Worm (Caenorhabditis elegans) whole organism, L4 larva: ENCODE results near the gene flp-3.

Source experiments
- F26F4.8 ChIP-seq: fragments of 200-800 bp; sonication (Bioruptor generic); conservative IDR thresholded peaks from 2 replicates; pipeline ENCODE4 v1.3.6; 2022; ENCODE audit warnings: missing genetic modification characterization, missing compliant biosample characterization
- F37D6.2 ChIP-seq: sonication (generic microtip); optimal IDR thresholded peaks from 2 replicates; lab custom pipeline; 2016; ENCODE audit warnings: mild to moderate bottlenecking, missing genetic modification characterization, missing compliant biosample characterization
- F44E2.7 ChIP-seq: fragments of 200-800 bp; sonication (Bioruptor generic); IDR thresholded peaks from 2 replicates; pipeline ENCODE4 v2.1.2; 2022; ENCODE audit warnings: missing genetic modification characterization, missing compliant biosample characterization
- T20F7.1 ChIP-seq: fragments of 200-800 bp; sonication (Bioruptor generic); optimal IDR thresholded peaks from 2 replicates; lab custom pipeline; 2018; ENCODE audit warnings: mild to moderate bottlenecking, missing genetic modification characterization, missing compliant biosample characterization
- Y5F2A.4 ChIP-seq: fragments of 200-800 bp; sonication (Bioruptor generic); optimal IDR thresholded peaks from 2 replicates; lab custom pipeline; 2018; ENCODE audit warnings: mild to moderate bottlenecking, missing genetic modification characterization, missing compliant biosample characterization
- Y75B8A.6 ChIP-seq: fragments of 200-800 bp; sonication (Bioruptor generic); IDR thresholded peaks from 2 replicates; pipeline ENCODE4 v1.3.6; 2022; ENCODE audit warnings: missing genetic modification reagents, missing genetic modification characterization, missing compliant biosample characterization
- aly-2 ChIP-seq: sonication (generic microtip); optimal IDR thresholded peaks from 2 replicates; lab custom pipeline; 2018; ENCODE audit warnings: missing biosample characterization, missing genetic modification characterization
- ama-1 ChIP-seq: fragments of 150-350 bp; optimal IDR thresholded peaks from 2 replicates; lab custom pipeline; 2014; ENCODE audit warnings: inconsistent platforms, mixed read lengths
- arid-1 ChIP-seq: fragments of 200-800 bp; sonication (Bioruptor generic); conservative IDR thresholded peaks from 2 replicates; pipeline ENCODE4 v1.3.6; 2022; ENCODE audit warnings: missing genetic modification reagents, missing genetic modification characterization, missing compliant biosample characterization
- ceh-28 ChIP-seq: fragments of 150-350 bp; optimal IDR thresholded peaks from 2 replicates; lab custom pipeline; 2014; ENCODE audit warnings: missing biosample characterization, missing genetic modification reagents, missing genetic modification characterization
- ceh-32 ChIP-seq: sonication (generic microtip); optimal IDR thresholded peaks from 2 replicates; lab custom pipeline; 2016; ENCODE audit warnings: mild to moderate bottlenecking, missing genetic modification characterization, missing compliant biosample characterization; ENCODE audit not compliant: poor library complexity
- ceh-44 ChIP-seq: fragments of 200-800 bp; sonication (Bioruptor generic); IDR thresholded peaks from 2 replicates; pipeline ENCODE4 v1.3.6; 2022; ENCODE audit warnings: missing genetic modification reagents, missing genetic modification characterization, missing compliant biosample characterization
- daf-16 ChIP-seq, 3 experiments: sonication (generic microtip); optimal IDR thresholded peaks; 2 replicates each; lab custom pipeline; 2016 to 2017; ENCODE audit warnings: missing genetic modification characterization in 3 of 3, missing genetic modification reagents in 3 of 3, mild to moderate bottlenecking in 2 of 3, missing compliant biosample characterization in 2 of 3, missing biosample characterization in 1 of 3, moderate library complexity in 1 of 3
- dpl-1 ChIP-seq: fragments of 150-350 bp; optimal IDR thresholded peaks from 2 replicates; lab custom pipeline; 2014; ENCODE audit warnings: missing biosample characterization, missing genetic modification reagents, missing genetic modification characterization
- duxl-1 ChIP-seq: sonication (generic microtip); optimal IDR thresholded peaks from 2 replicates; lab custom pipeline; 2016; ENCODE audit warnings: mild to moderate bottlenecking, missing genetic modification characterization, moderate library complexity, missing compliant biosample characterization; ENCODE audit not compliant: poor library complexity
- dve-1 ChIP-seq: sonication (generic microtip); optimal IDR thresholded peaks from 2 replicates; lab custom pipeline; 2017; ENCODE audit warnings: antibody characterized with exemption, mild to moderate bottlenecking, missing genetic modification characterization, missing compliant biosample characterization; ENCODE audit not compliant: insufficient read depth
- hif-1 ChIP-seq, 2 experiments: sonication (generic microtip); optimal IDR thresholded peaks; 2 replicates each; lab custom pipeline; 2016 to 2017; ENCODE audit warnings: missing compliant biosample characterization in 2 of 2, missing genetic modification characterization in 2 of 2, missing genetic modification reagents in 2 of 2, missing genotype in 2 of 2, mild to moderate bottlenecking in 1 of 2
- hlh-30 ChIP-seq: sonication (generic microtip); optimal IDR thresholded peaks from 2 replicates; lab custom pipeline; 2017; ENCODE audit warnings: antibody characterized with exemption, mild to moderate bottlenecking, missing genetic modification characterization, missing compliant biosample characterization; ENCODE audit not compliant: insufficient read depth
- hmg-1.1 ChIP-seq: fragments of 200-800 bp; sonication (Bioruptor generic); IDR thresholded peaks from 2 replicates; pipeline ENCODE4 v1.3.6; 2022; ENCODE audit warnings: missing genetic modification reagents, missing genetic modification characterization, missing compliant biosample characterization
- lin-38 ChIP-seq: fragments of 200-800 bp; sonication (Bioruptor generic); IDR thresholded peaks from 2 replicates; pipeline ENCODE4 v1.3.6; 2022; ENCODE audit warnings: missing genetic modification reagents, missing genetic modification characterization, missing compliant biosample characterization
- madf-9 ChIP-seq: fragments of 200-800 bp; sonication (Bioruptor generic); conservative IDR thresholded peaks from 2 replicates; pipeline ENCODE4 v1.3.6; 2022; ENCODE audit warnings: missing genetic modification reagents, missing genetic modification characterization, missing compliant biosample characterization
- mdl-1 ChIP-seq, 2 experiments: fragments of 150-350 bp in 1 of 2; sonication (generic microtip) in 1 of 2; optimal IDR thresholded peaks; 2 replicates each; lab custom pipeline; 2014 to 2017; ENCODE audit warnings: missing biosample characterization in 2 of 2, missing genetic modification characterization in 2 of 2
- mes-2 ChIP-seq: sonication (generic microtip); optimal IDR thresholded peaks from 2 replicates; lab custom pipeline; 2016; ENCODE audit warnings: missing genotype, mild to moderate bottlenecking, missing genetic modification characterization, missing compliant biosample characterization; ENCODE audit not compliant: poor library complexity, severe bottlenecking
- mxl-2 ChIP-seq: fragments of 200-800 bp; sonication (Bioruptor generic); conservative IDR thresholded peaks from 2 replicates; pipeline ENCODE4 v1.3.6; 2022; ENCODE audit warnings: missing genetic modification reagents, missing genetic modification characterization, missing compliant biosample characterization
- nhr-111 ChIP-seq: fragments of 200-800 bp; sonication (Bioruptor generic); optimal IDR thresholded peaks from 2 replicates; lab custom pipeline; 2018; ENCODE audit warnings: mild to moderate bottlenecking, missing genetic modification characterization, missing compliant biosample characterization
- nhr-25 ChIP-seq: sonication (generic microtip); optimal IDR thresholded peaks from 2 replicates; lab custom pipeline; 2017; ENCODE audit warnings: missing genetic modification characterization, mild to moderate bottlenecking, missing compliant biosample characterization, antibody characterized with exemption, moderate library complexity, borderline replicate concordance; ENCODE audit not compliant: insufficient read depth
- nhr-28 ChIP-seq: fragments of 150-350 bp; optimal IDR thresholded peaks from 2 replicates; lab custom pipeline; 2014; ENCODE audit warnings: missing biosample characterization, missing genetic modification characterization
- nhr-41 ChIP-seq: fragments of 200-800 bp; sonication (Bioruptor generic); IDR thresholded peaks from 2 replicates; pipeline ENCODE4 v1.3.6; 2022; ENCODE audit warnings: missing genetic modification reagents, missing genetic modification characterization, missing compliant biosample characterization
- nhr-42 ChIP-seq: fragments of 200-800 bp; sonication (Bioruptor generic); IDR thresholded peaks from 2 replicates; pipeline ENCODE4 v1.3.6; 2022; ENCODE audit warnings: missing genetic modification characterization, missing compliant biosample characterization
- nhr-48 ChIP-seq: sonication (generic microtip); optimal IDR thresholded peaks from 2 replicates; lab custom pipeline; 2016; ENCODE audit warnings: mild to moderate bottlenecking, missing genetic modification characterization, missing compliant biosample characterization
- nhr-76 ChIP-seq: fragments of 150-350 bp; optimal IDR thresholded peaks from 2 replicates; lab custom pipeline; 2014; ENCODE audit warnings: missing biosample characterization, missing genetic modification characterization
- nhr-77 ChIP-seq: fragments of 150-350 bp; optimal IDR thresholded peaks from 2 replicates; lab custom pipeline; 2014; ENCODE audit warnings: missing biosample characterization, missing genetic modification characterization
- php-3 ChIP-seq: fragments of 200-800 bp; sonication (Bioruptor generic); IDR thresholded peaks from 2 replicates; pipeline ENCODE4 v1.3.6; 2022; ENCODE audit warnings: missing genetic modification reagents, missing genetic modification characterization, missing compliant biosample characterization
- rbr-2 ChIP-seq: sonication (generic microtip); optimal IDR thresholded peaks from 2 replicates; lab custom pipeline; 2016; ENCODE audit warnings: missing genotype, missing genetic modification characterization, missing compliant biosample characterization
- set-16 ChIP-seq: fragments of 200-800 bp; sonication (Bioruptor generic); IDR thresholded peaks from 2 replicates; pipeline ENCODE4 v1.3.6; 2022; ENCODE audit warnings: missing genetic modification reagents, missing genetic modification characterization, missing compliant biosample characterization
- skn-1 ChIP-seq: fragments of 150-350 bp; optimal IDR thresholded peaks from 2 replicates; lab custom pipeline; 2014; ENCODE audit warnings: missing biosample characterization, missing genetic modification characterization
- unc-62 ChIP-seq, 3 experiments: fragments of 150-350 bp in 1 of 3; sonication (generic microtip); optimal IDR thresholded peaks in 2 of 3; peaks in 1 of 3; 1 replicate in 1 of 3; 2 replicates in 2 of 3; lab custom pipeline; 2014 to 2017; ENCODE audit warnings: missing biosample characterization in 3 of 3, missing genetic modification characterization in 3 of 3, missing genetic modification reagents in 3 of 3, missing genotype in 1 of 3
- vab-7 ChIP-seq: fragments of 200-800 bp; sonication (Bioruptor generic); IDR thresholded peaks from 2 replicates; pipeline ENCODE4 v1.3.6; 2022; ENCODE audit warnings: missing genetic modification reagents, missing genetic modification characterization, missing compliant biosample characterization
- zag-1 ChIP-seq: fragments of 150-350 bp; optimal IDR thresholded peaks from 2 replicates; lab custom pipeline; 2014; ENCODE audit warnings: missing biosample characterization, missing genetic modification characterization
- zfp-2 ChIP-seq: sonication (generic microtip); optimal IDR thresholded peaks from 2 replicates; lab custom pipeline; 2016; ENCODE audit warnings: mild to moderate bottlenecking, missing genetic modification characterization, missing compliant biosample characterization
- zip-2 ChIP-seq: fragments of 150-350 bp; optimal IDR thresholded peaks from 2 replicates; lab custom pipeline; 2014; ENCODE audit warnings: missing biosample characterization, missing genetic modification characterization
- ztf-7 ChIP-seq: fragments of 150-350 bp; optimal IDR thresholded peaks from 2 replicates; lab custom pipeline; 2014; ENCODE audit warnings: missing biosample characterization, missing genetic modification characterization

The flp-3 gene

ce11 chrX:10084050-10084672 is 8.6 kb downstream of the flp-3 start, which contains the start of gene W07E11.1 (continued):
- no peak for TF ChIP-seq madf-9 (GFP tag; lab: Robert Waterston, UW)
- TF ChIP-seq dpl-1: no peak
- no peak for TF ChIP-seq aly-2
- no peak for TF ChIP-seq arid-1
- TF ChIP-seq nhr-28 (tag; lab: Kevin White, UChicago): peak; percentile 94
- peak; percentile 83 for TF ChIP-seq dve-1 (tag; lab: Kevin White, UChicago)
- no peak for TF ChIP-seq Y5F2A.4 (GFP tag; lab: Kevin White, UChicago)
- peak; percentile 66 for TF ChIP-seq hlh-30 (tag; lab: Kevin White, UChicago)
- TF ChIP-seq nhr-77 (tag; lab: Kevin White, UChicago): peak; percentile 59
- TF ChIP-seq mes-2: peak; percentile 59
- TF ChIP-seq mxl-2 (GFP tag; lab: Robert Waterston, UW): peak; percentile 69; the same call in 1 of the 2 replicates
- TF ChIP-seq T20F7.1 (GFP tag; lab: Kevin White, UChicago): peak; percentile 48
- TF ChIP-seq nhr-42 (GFP tag; lab: Robert Waterston, UW): peak; percentile 61; the same call in 1 of the 2 replicates
- peak; percentile 84 for TF ChIP-seq php-3
- TF ChIP-seq hif-1 (tag; optimal IDR thresholded peaks at IDR 0.05; lab: Kevin White, UChicago): peak; percentile 22 to 46

DNA sequence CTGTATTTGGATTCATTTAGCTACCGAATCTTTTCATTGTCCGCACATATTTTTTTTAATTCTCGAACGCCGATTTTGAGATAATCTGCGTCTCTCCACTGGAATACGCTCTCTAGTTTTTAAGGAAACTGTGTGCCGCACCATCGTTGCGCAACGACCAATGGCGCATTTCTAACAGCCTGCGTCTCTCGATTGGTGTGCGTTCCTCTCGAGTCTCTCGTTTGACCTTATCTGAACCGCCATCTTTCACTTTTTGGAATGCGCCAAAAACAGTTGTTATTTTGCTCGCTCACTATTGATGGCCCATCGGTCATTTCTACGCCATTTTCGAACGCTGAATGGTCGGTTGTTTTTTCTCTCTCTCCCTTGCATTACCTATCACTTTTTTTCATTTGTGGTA is 9.5 kb downstream of the flp-3 start:
- no peak for TF ChIP-seq nhr-48 (tag; lab: Kevin White, UChicago)
- TF ChIP-seq unc-62 (GFP tag; optimal IDR thresholded peaks at IDR 0.05 in 1 of 2; lab: Kevin White, UChicago): peak in 1 of 2 experiments; percentile 93
- TF ChIP-seq unc-62 (tag; optimal IDR thresholded peaks at IDR 0.05; lab: Kevin White, UChicago): no peak
- TF ChIP-seq Y5F2A.4 (GFP tag; lab: Kevin White, UChicago): no peak
- no peak for TF ChIP-seq F26F4.8 (GFP tag; lab: Robert Waterston, UW)
- TF ChIP-seq ama-1 (lab: Kevin White, UChicago): no peak
- TF ChIP-seq nhr-111 (GFP tag; lab: Kevin White, UChicago): no peak
- TF ChIP-seq F37D6.2 (tag; lab: Kevin White, UChicago): no peak
- TF ChIP-seq ceh-44: no peak

- TF ChIP-seq nhr-25 (tag; lab: Kevin White, UChicago) (no peak), unc-62 (GFP tag; optimal IDR thresholded peaks at IDR 0.05 in 1 of 2; lab: Kevin White, UChicago) (peak in 1 of 2 experiments; percentile 19), unc-62 (tag; optimal IDR thresholded peaks at IDR 0.05; lab: Kevin White, UChicago) (no peak), F44E2.7 (GFP tag; lab: Robert Waterston, UW) (no peak), Y75B8A.6 (GFP tag; lab: Robert Waterston, UW) (no peak), F26F4.8 (GFP tag; lab: Robert Waterston, UW) (no peak), nhr-76 (tag; lab: Kevin White, UChicago) (no peak), nhr-42 (GFP tag; lab: Robert Waterston, UW) (no peak)
Observed at ce11 chrX:10081077-10081476, 11.7 kb downstream of the flp-3 start.

DNA sequence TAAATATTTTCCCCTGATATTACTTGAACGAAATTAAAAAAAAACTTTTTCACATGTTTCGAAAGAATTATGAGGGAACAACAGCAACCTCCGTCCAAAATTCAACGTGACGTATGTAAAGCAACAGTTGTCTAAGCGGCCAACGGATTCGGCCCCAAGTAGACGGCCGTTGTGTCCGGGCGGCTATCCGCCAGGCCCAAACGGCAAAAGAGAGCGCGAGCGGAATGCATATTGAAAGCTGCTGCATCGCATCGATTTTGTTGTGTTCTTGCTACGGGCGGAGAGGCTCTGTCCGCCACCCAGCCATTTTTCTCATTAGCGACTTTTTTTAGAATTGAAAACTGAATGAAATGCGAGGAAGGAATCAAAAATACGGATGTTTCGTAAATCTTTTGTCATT is 13.5 kb downstream of the flp-3 start:
- TF ChIP-seq zag-1 (tag; lab: Kevin White, UChicago): no peak
- no peak for TF ChIP-seq nhr-41 (GFP tag; lab: Robert Waterston, UW)
- no peak for TF ChIP-seq zip-2 (tag; lab: Kevin White, UChicago)
- TF ChIP-seq set-16 (GFP tag; lab: Robert Waterston, UW): peak; percentile 42
- TF ChIP-seq rbr-2 (tag; lab: Kevin White, UChicago): peak; percentile 17
- no peak for TF ChIP-seq nhr-48 (tag; lab: Kevin White, UChicago)
- TF ChIP-seq mdl-1 (tag; optimal IDR thresholded peaks at IDR 0.05; lab: Kevin White, UChicago): no peak
- TF ChIP-seq ceh-32 (tag; lab: Kevin White, UChicago): no peak
- no peak for TF ChIP-seq skn-1 (tag; lab: Kevin White, UChicago)
- no peak for TF ChIP-seq nhr-111 (GFP tag; lab: Kevin White, UChicago)
- TF ChIP-seq duxl-1: no peak
- TF ChIP-seq lin-38 (GFP tag; lab: Robert Waterston, UW): no peak
- TF ChIP-seq vab-7: no peak
- no peak for TF ChIP-seq ztf-7 (tag; lab: Kevin White, UChicago)
- peak; percentile 0 for TF ChIP-seq mes-2
- no peak for TF ChIP-seq zfp-2 (tag; lab: Kevin White, UChicago)
- 0 out of 2 replicates have a peak, but pooled peaks have one; percentile 19 for TF ChIP-seq hmg-1.1 (GFP tag; lab: Robert Waterston, UW)
- no peak for TF ChIP-seq daf-16 (GFP tag; optimal IDR thresholded peaks at IDR 0.05; lab: Kevin White, UChicago)
- no peak for TF ChIP-seq daf-16 (tag; optimal IDR thresholded peaks at IDR 0.05; lab: Kevin White, UChicago)
- no peak for TF ChIP-seq nhr-28 (tag; lab: Kevin White, UChicago)
- no peak for TF ChIP-seq ceh-28 (tag; lab: Kevin White, UChicago)
